Worm (Caenorhabditis elegans) whole organism, L2 larva: Measurements from ENCODE around the gene Y81B9A.1.
A peak's percentile ranks its signal among the peaks of the same experiment; 100 is the strongest.

Experiments used
- C34F6.9 ChIP-seq: fragments of 150-350 bp; optimal IDR thresholded peaks from 2 replicates; lab custom pipeline; 2014; ENCODE audit warnings: missing biosample characterization, missing genetic modification characterization
- F13H6.1 ChIP-seq: sonication (generic microtip); optimal IDR thresholded peaks from 2 replicates; lab custom pipeline; 2016; ENCODE audit warnings: missing genetic modification characterization, missing compliant biosample characterization
- R02D3.7 ChIP-seq: fragments of 150-350 bp; optimal IDR thresholded peaks from 2 replicates; lab custom pipeline; 2014; ENCODE audit warnings: missing biosample characterization, missing genetic modification characterization
- ZK546.5 ChIP-seq: sonication (generic microtip); optimal IDR thresholded peaks from 2 replicates; lab custom pipeline; 2017; ENCODE audit warnings: missing biosample characterization, missing genetic modification characterization
- alr-1 ChIP-seq: fragments of 150-350 bp; optimal IDR thresholded peaks from 2 replicates; lab custom pipeline; 2014; ENCODE audit warnings: missing biosample characterization, missing genetic modification characterization
- aly-2 ChIP-seq: fragments of 150-350 bp; optimal IDR thresholded peaks from 2 replicates; lab custom pipeline; 2014; ENCODE audit warnings: missing biosample characterization, missing genetic modification characterization
- ama-1 ChIP-seq: fragments of 150-350 bp; optimal IDR thresholded peaks from 2 replicates; lab custom pipeline; 2018; ENCODE audit warnings: inconsistent platforms
- blmp-1 ChIP-seq: sonication (generic microtip); optimal IDR thresholded peaks from 2 replicates; lab custom pipeline; 2017; ENCODE audit warnings: missing genetic modification characterization, mild to moderate bottlenecking, missing compliant biosample characterization, antibody characterized with exemption, moderate library complexity; ENCODE audit not compliant: insufficient read depth
- ceh-16 ChIP-seq: fragments of 150-350 bp; optimal IDR thresholded peaks from 2 replicates; lab custom pipeline; 2014; ENCODE audit warnings: missing biosample characterization, missing genetic modification characterization
- ceh-82 ChIP-seq: fragments of 150-350 bp; optimal IDR thresholded peaks from 2 replicates; lab custom pipeline; 2014; ENCODE audit warnings: missing biosample characterization, missing genetic modification characterization
- crh-2 ChIP-seq: sonication (generic microtip); optimal IDR thresholded peaks from 2 replicates; lab custom pipeline; 2017; ENCODE audit warnings: missing biosample characterization, missing genetic modification characterization
- dmd-4 ChIP-seq: sonication (generic microtip); optimal IDR thresholded peaks from 2 replicates; lab custom pipeline; 2017; ENCODE audit warnings: missing biosample characterization, missing genetic modification characterization
- egl-27 ChIP-seq: sonication (generic microtip); optimal IDR thresholded peaks from 3 replicates; lab custom pipeline; 2017; ENCODE audit warnings: missing biosample characterization, missing genetic modification reagents, missing genetic modification characterization
- elt-1 ChIP-seq: fragments of 150-350 bp; optimal IDR thresholded peaks from 2 replicates; lab custom pipeline; 2014; ENCODE audit warnings: missing biosample characterization, missing genetic modification characterization
- elt-3 ChIP-seq: sonication (generic microtip); optimal IDR thresholded peaks from 2 replicates; lab custom pipeline; 2017; ENCODE audit warnings: missing biosample characterization, missing genetic modification characterization
- fos-1 ChIP-seq: fragments of 150-350 bp; optimal IDR thresholded peaks from 2 replicates; lab custom pipeline; 2014; ENCODE audit warnings: missing biosample characterization, missing genetic modification characterization
- gmeb-1 ChIP-seq: fragments of 150-350 bp; optimal IDR thresholded peaks from 2 replicates; lab custom pipeline; 2014; ENCODE audit warnings: missing biosample characterization, missing genetic modification characterization
- lin-13 ChIP-seq: fragments of 150-350 bp; optimal IDR thresholded peaks from 2 replicates; lab custom pipeline; 2014; ENCODE audit warnings: missing biosample characterization, missing genetic modification reagents, missing genetic modification characterization
- lin-39 ChIP-seq: fragments of 150-350 bp; optimal IDR thresholded peaks from 2 replicates; lab custom pipeline; 2014; ENCODE audit warnings: missing biosample characterization, missing genetic modification reagents, missing genetic modification characterization
- lsy-2 ChIP-seq, 2 experiments: fragments of 150-350 bp in 1 of 2; sonication (generic microtip) in 1 of 2; optimal IDR thresholded peaks; 2 replicates each; lab custom pipeline; 2014 to 2017; ENCODE audit warnings: missing biosample characterization in 2 of 2, missing genetic modification characterization in 2 of 2
- mab-5 ChIP-seq: fragments of 150-350 bp; optimal IDR thresholded peaks from 2 replicates; lab custom pipeline; 2014; ENCODE audit warnings: missing biosample characterization, missing genetic modification characterization
- mbf-1 ChIP-seq: sonication (generic microtip); optimal IDR thresholded peaks from 2 replicates; lab custom pipeline; 2017; ENCODE audit warnings: missing biosample characterization, missing genetic modification characterization
- mdl-1 ChIP-seq, 2 experiments: fragments of 150-350 bp in 1 of 2; sonication (generic microtip) in 1 of 2; optimal IDR thresholded peaks; 2 replicates each; lab custom pipeline; 2017; ENCODE audit warnings: missing biosample characterization in 2 of 2, missing genetic modification characterization in 2 of 2
- nhr-10 ChIP-seq: sonication (generic microtip); optimal IDR thresholded peaks from 2 replicates; lab custom pipeline; 2017; ENCODE audit warnings: missing biosample characterization, missing genetic modification characterization
- nhr-12 ChIP-seq: fragments of 150-350 bp; optimal IDR thresholded peaks from 2 replicates; lab custom pipeline; 2014; ENCODE audit warnings: missing biosample characterization, missing genetic modification characterization
- nhr-129 ChIP-seq: fragments of 150-350 bp; optimal IDR thresholded peaks from 2 replicates; lab custom pipeline; 2014; ENCODE audit warnings: missing biosample characterization, missing genetic modification characterization
- nhr-21 ChIP-seq: fragments of 150-350 bp; optimal IDR thresholded peaks from 2 replicates; lab custom pipeline; 2014; ENCODE audit warnings: missing biosample characterization, missing genetic modification characterization
- nhr-237 ChIP-seq: fragments of 150-350 bp; optimal IDR thresholded peaks from 2 replicates; lab custom pipeline; 2014; ENCODE audit warnings: missing biosample characterization, missing genetic modification characterization
- nhr-25 ChIP-seq: fragments of 150-350 bp; sonication (generic microtip); optimal IDR thresholded peaks from 3 replicates; lab custom pipeline; 2014; ENCODE audit warnings: missing biosample characterization, missing genetic modification characterization
- nhr-6 ChIP-seq: fragments of 150-350 bp; optimal IDR thresholded peaks from 2 replicates; lab custom pipeline; 2014; ENCODE audit warnings: missing biosample characterization, missing genetic modification characterization
- nhr-77 ChIP-seq: fragments of 150-350 bp; optimal IDR thresholded peaks from 2 replicates; lab custom pipeline; 2014; ENCODE audit warnings: missing biosample characterization, missing genetic modification characterization
- sem-4 ChIP-seq: fragments of 150-350 bp; optimal IDR thresholded peaks from 2 replicates; lab custom pipeline; 2014; ENCODE audit warnings: missing biosample characterization, missing genetic modification reagents, missing genetic modification characterization
- skn-1 ChIP-seq: sonication (generic microtip); optimal IDR thresholded peaks from 2 replicates; lab custom pipeline; 2017; ENCODE audit warnings: missing biosample characterization, missing genetic modification characterization
- sma-3 ChIP-seq: sonication (generic microtip); optimal IDR thresholded peaks from 2 replicates; lab custom pipeline; 2016; ENCODE audit warnings: missing genetic modification reagents, missing genetic modification characterization, missing compliant biosample characterization
- sma-9 ChIP-seq, 2 experiments: fragments of 150-350 bp in 1 of 2; sonication (generic microtip) in 1 of 2; optimal IDR thresholded peaks; 2 replicates each; lab custom pipeline; 2014 to 2016; ENCODE audit warnings: missing genetic modification characterization in 2 of 2, mild to moderate bottlenecking in 1 of 2, missing biosample characterization in 1 of 2, missing compliant biosample characterization in 1 of 2, missing genetic modification reagents in 1 of 2, moderate library complexity in 1 of 2
- unc-62 ChIP-seq: fragments of 150-350 bp; optimal IDR thresholded peaks from 2 replicates; lab custom pipeline; 2014; ENCODE audit warnings: missing biosample characterization, missing genetic modification reagents, missing genetic modification characterization
- zag-1 ChIP-seq: fragments of 150-350 bp; optimal IDR thresholded peaks from 2 replicates; lab custom pipeline; 2014; ENCODE audit warnings: missing biosample characterization, missing genetic modification characterization
- ztf-1 ChIP-seq: fragments of 200-800 bp; sonication (Bioruptor generic); conservative IDR thresholded peaks from 2 replicates; pipeline ENCODE4 v1.3.6; 2022; ENCODE audit warnings: missing genetic modification characterization, missing compliant biosample characterization
- ztf-11 ChIP-seq: sonication (generic microtip); optimal IDR thresholded peaks from 2 replicates; lab custom pipeline; 2017; ENCODE audit warnings: missing biosample characterization, missing genetic modification characterization
- ztf-4 ChIP-seq: fragments of 150-350 bp; optimal IDR thresholded peaks from 2 replicates; lab custom pipeline; 2014; ENCODE audit warnings: missing biosample characterization, missing genetic modification characterization

Gene Y81B9A.1

DNA sequence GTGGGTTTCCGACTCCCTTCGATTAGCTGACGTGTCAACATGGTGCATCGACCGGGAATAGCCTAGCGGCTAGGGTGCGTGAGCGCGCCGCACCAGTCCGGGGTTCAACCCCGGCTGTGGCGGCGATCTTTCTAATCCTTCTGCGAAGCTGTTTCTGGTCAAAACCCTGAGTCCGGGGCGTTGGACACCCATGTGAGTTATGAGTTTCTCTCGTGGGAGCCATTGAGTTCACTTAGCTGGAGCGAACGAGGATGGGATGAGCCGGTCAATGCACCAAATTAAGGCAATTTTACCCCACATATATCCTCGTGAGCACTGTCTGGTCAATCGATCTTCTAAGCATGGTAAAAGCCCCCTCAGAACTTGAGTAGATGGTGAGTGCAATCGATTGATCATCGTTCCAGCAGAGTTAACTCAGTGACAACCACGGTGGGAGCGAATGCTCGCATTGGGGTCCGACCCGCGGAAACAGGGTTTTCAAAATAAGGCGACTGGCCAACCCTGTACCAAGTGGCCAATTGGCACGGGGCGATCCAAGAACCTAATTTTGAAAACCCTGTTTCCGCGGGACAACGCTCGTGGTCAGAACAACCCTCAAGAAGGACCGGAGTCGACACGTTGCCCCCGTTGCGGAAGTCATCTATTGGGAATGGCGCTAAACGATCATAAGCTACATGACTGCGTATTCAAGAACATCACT is at the start of gene Y81B9A.1:
Gene Y81B9A.1, plus strand, starts transcription at position 650 of the 700 bp plus-strand sequence.
- no peak for TF ChIP-seq lin-13 (GFP tag; lab: Kevin White, UChicago)
- TF ChIP-seq nhr-25: no peak
- no peak for TF ChIP-seq zag-1 (tag; lab: Kevin White, UChicago)
- no peak for TF ChIP-seq elt-1 (tag; lab: Kevin White, UChicago)
- TF ChIP-seq mab-5 (tag; lab: Kevin White, UChicago): no peak
- no peak for TF ChIP-seq ceh-16 (tag; lab: Kevin White, UChicago)
- no peak for TF ChIP-seq mdl-1 (tag; optimal IDR thresholded peaks at IDR 0.05; lab: Kevin White, UChicago)
- TF ChIP-seq nhr-237 (tag; lab: Kevin White, UChicago): no peak
- no peak for TF ChIP-seq nhr-10 (tag; lab: Kevin White, UChicago)
- no peak for TF ChIP-seq aly-2
- TF ChIP-seq nhr-12 (tag; lab: Kevin White, UChicago): no peak
- no peak for TF ChIP-seq ZK546.5 (tag; lab: Kevin White, UChicago)
- no peak for TF ChIP-seq ceh-82 (tag; lab: Kevin White, UChicago)
- no peak for TF ChIP-seq elt-3 (tag; lab: Kevin White, UChicago)
- no peak for TF ChIP-seq mbf-1
- no peak for TF ChIP-seq nhr-77 (tag; lab: Kevin White, UChicago)
- TF ChIP-seq fos-1 (tag; lab: Kevin White, UChicago): no peak
- TF ChIP-seq ztf-11 (tag; lab: Kevin White, UChicago): no peak

DNA sequence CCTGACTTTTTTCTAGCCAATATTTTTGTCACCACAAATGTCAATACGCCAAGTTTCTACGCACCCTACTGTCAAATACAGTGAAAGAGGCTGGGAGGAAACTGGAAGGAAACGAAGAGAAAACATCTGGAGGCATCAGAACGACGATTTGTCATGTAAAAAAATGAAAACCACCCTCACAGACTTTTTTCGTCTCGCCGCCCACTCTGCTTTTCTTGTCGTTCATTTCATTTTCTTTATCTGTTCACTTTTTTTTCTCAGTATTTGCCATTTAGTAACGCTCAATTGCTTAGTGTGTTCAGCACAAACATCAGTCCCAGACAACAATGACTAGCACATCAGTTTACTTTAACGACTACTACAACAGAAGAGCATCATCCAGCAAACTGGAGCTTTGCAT is 46.4 kb upstream of the Y81B9A.1 start, which contains the start of gene B0563.5:
Gene B0563.5, plus strand, starts transcription at position 301 of the 400 bp plus-strand sequence.
- TF ChIP-seq ztf-4 (tag; lab: Kevin White, UChicago) (no peak), egl-27 (tag; lab: Kevin White, UChicago) (no peak), nhr-129 (no peak), dmd-4 (tag; lab: Kevin White, UChicago) (no peak), lin-39 (no peak)
- TF ChIP-seq, all 48 proteins: peak for 0

DNA sequence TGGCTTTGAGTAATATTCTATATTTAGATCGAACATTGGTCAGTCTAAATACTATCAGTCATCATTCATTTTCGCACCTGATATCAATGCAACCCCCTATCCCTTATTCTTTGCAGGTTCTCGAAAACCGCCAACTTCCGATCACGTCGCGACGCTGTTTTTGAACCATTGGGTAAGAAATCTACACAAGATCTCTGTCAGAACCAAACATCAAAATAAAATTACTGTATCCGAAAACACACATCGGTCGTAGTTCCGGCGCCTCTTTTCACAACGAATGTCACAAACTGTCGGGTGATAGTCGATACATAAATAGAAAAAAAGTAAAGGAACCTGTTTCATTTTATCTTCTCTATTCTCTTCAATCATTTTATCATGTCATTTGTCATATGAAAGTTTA is 45.3 kb upstream of the Y81B9A.1 start:
- TF ChIP-seq sma-9 (GFP tag; optimal IDR thresholded peaks at IDR 0.05; lab: Kevin White, UChicago) (peak; percentile 64), sma-9 (tag; optimal IDR thresholded peaks at IDR 0.05; lab: Kevin White, UChicago) (no peak), sma-3 (GFP tag; lab: Kevin White, UChicago) (peak; percentile 67), egl-27 (tag; lab: Kevin White, UChicago) (no peak), skn-1 (tag; lab: Kevin White, UChicago) (no peak), nhr-77 (tag; lab: Kevin White, UChicago) (no peak), fos-1 (tag; lab: Kevin White, UChicago) (peak; percentile 6), lin-39 (no peak), unc-62 (GFP tag; lab: Kevin White, UChicago) (no peak), nhr-21 (tag; lab: Kevin White, UChicago) (peak; percentile 62), nhr-129 (peak; percentile 5), gmeb-1 (tag; lab: Kevin White, UChicago) (no peak), blmp-1 (tag; lab: Kevin White, UChicago) (no peak)

DNA sequence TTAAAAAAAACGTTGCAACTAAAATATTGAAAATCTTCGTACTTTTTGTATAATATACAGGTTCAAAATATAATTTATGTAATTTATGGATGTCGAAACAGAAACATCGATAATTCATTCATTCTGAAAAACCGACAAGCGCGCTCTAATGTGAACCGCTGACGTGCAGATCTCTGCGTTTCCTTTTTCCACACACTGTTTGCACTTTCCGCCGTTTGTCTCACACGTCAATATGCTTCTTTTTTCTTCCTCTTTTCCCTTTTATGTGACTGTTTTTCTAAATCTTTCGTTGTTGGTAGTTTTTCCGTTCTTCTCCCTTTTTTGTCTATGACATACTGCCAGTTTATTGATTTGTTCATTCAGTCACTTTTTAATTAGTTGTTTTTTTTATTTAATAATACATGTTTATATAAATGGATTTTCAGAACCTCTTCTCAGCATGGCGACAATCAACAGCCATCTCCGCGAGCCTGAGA is 41.9 kb upstream of the Y81B9A.1 start, which contains the start of gene tmbi-4:
Gene tmbi-4, plus strand, starts transcription at position 426 of the 476 bp plus-strand sequence.
- no peak for TF ChIP-seq alr-1 (tag; lab: Kevin White, UChicago)
- peak; percentile 53 for TF ChIP-seq F13H6.1 (tag; lab: Kevin White, UChicago)
- TF ChIP-seq nhr-25: peak; percentile 34
- TF ChIP-seq ztf-1: no peak
- TF ChIP-seq nhr-237 (tag; lab: Kevin White, UChicago): no peak
- peak; percentile 32 for TF ChIP-seq sma-3 (GFP tag; lab: Kevin White, UChicago)
- TF ChIP-seq crh-2 (tag; lab: Kevin White, UChicago): peak; percentile 94
- TF ChIP-seq nhr-129: peak; percentile 71
- no peak for TF ChIP-seq nhr-6
- peak; percentile 26 for TF ChIP-seq nhr-21 (tag; lab: Kevin White, UChicago)
- no peak for TF ChIP-seq R02D3.7 (tag; lab: Kevin White, UChicago)
- TF ChIP-seq zag-1 (tag; lab: Kevin White, UChicago): no peak
- TF ChIP-seq lsy-2 (tag; optimal IDR thresholded peaks at IDR 0.05; lab: Kevin White, UChicago): peak in 1 of 2 experiments; percentile 69
- TF ChIP-seq lin-13 (GFP tag; lab: Kevin White, UChicago): peak; percentile 48
- TF ChIP-seq blmp-1 (tag; lab: Kevin White, UChicago): peak; percentile 82
- peak; percentile 27 for TF ChIP-seq sem-4 (tag; lab: Kevin White, UChicago)
- no peak for TF ChIP-seq nhr-10 (tag; lab: Kevin White, UChicago)
- peak; percentile 65 for TF ChIP-seq fos-1 (tag; lab: Kevin White, UChicago)
- TF ChIP-seq mab-5 (tag; lab: Kevin White, UChicago): peak; percentile 15
- TF ChIP-seq lin-39: no peak
- peak; percentile 71 for TF ChIP-seq C34F6.9 (tag; lab: Kevin White, UChicago)
- TF ChIP-seq ama-1 (lab: Kevin White, UChicago): no peak
- TF ChIP-seq sma-9 (GFP tag; optimal IDR thresholded peaks at IDR 0.05; lab: Kevin White, UChicago): peak; percentile 55
- no peak for TF ChIP-seq sma-9 (tag; optimal IDR thresholded peaks at IDR 0.05; lab: Kevin White, UChicago)
- no peak for TF ChIP-seq ztf-11 (tag; lab: Kevin White, UChicago)
